Worm (Caenorhabditis elegans) whole organism, midembryonic: Measurements from ENCODE around the gene nhr-264.
"Not testable (repeated sequence)": the region's sequence is repeated elsewhere in the genome, so short reads cannot be mapped to it uniquely, and the experiment has no call there.

Source experiments
- T22C8.4 ChIP-seq: fragments of 200-800 bp; sonication (Bioruptor generic); IDR thresholded peaks from 2 replicates; pipeline ENCODE4 v1.3.6; 2022; ENCODE audit warnings: missing genetic modification characterization, missing compliant biosample characterization
- cog-1 ChIP-seq: sonication (generic microtip); optimal IDR thresholded peaks from 2 replicates; lab custom pipeline; 2016; ENCODE audit warnings: missing genetic modification characterization, missing compliant biosample characterization
- flt-1 ChIP-seq: fragments of 200-800 bp; sonication (Bioruptor generic); IDR thresholded peaks from 2 replicates; pipeline ENCODE4 v1.3.6; 2022; ENCODE audit warnings: missing genetic modification characterization, missing compliant biosample characterization
- klf-2 ChIP-seq: fragments of 200-800 bp; sonication (Bioruptor generic); conservative IDR thresholded peaks from 2 replicates; pipeline ENCODE4 v1.3.6; 2022; ENCODE audit warnings: missing genetic modification reagents, missing genetic modification characterization, missing compliant biosample characterization
- med-1 ChIP-seq: sonication (generic microtip); optimal IDR thresholded peaks from 2 replicates; lab custom pipeline; 2017; ENCODE audit warnings: missing genetic modification characterization, mild to moderate bottlenecking, missing compliant biosample characterization, antibody characterized with exemption, missing genetic modification reagents; ENCODE audit not compliant: insufficient read depth
- ref-1 ChIP-seq: fragments of 200-800 bp; sonication (Bioruptor generic); conservative IDR thresholded peaks from 2 replicates; pipeline ENCODE4 v1.3.6; 2022; ENCODE audit warnings: missing genetic modification reagents, missing genetic modification characterization, missing compliant biosample characterization
- tab-1 ChIP-seq: fragments of 200-800 bp; sonication (Bioruptor generic); IDR thresholded peaks from 2 replicates; pipeline ENCODE4 v1.3.6; 2022; ENCODE audit warnings: missing genetic modification characterization, missing compliant biosample characterization
- ztf-23 ChIP-seq: fragments of 200-800 bp; sonication (Bioruptor generic); IDR thresholded peaks from 2 replicates; pipeline ENCODE4 v1.3.6; 2022; ENCODE audit warnings: missing genetic modification reagents, missing genetic modification characterization, missing compliant biosample characterization
- ztf-29 ChIP-seq: fragments of 200-800 bp; sonication (Bioruptor generic); IDR thresholded peaks from 2 replicates; pipeline ENCODE4 v1.3.6; 2022; ENCODE audit warnings: missing genetic modification reagents, missing genetic modification characterization, missing compliant biosample characterization

The nhr-264 gene

DNA sequence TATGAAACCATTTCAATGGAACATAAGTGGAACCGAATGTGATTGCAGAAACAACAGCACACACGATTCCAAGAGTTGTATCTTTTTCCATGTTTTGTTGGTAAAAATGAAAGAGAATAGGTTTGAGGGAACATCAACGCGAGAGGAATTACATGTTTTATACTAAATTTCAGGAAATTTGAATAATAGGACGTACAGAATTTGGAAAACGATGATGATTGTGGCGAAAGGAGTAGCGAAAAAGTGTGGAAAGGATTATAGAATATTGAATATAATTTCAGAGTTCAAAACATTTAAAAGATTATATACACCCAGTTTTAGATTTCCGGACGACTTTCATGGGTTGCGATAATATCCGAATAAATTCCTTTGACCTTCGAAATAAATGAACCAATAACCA is 15.2 kb upstream of the nhr-264 start, which contains the start of gene F49C12.6:
Gene F49C12.6 (minus strand): TSS at position 101 of the 400 bp plus-strand sequence.
- no peak for TF ChIP-seq klf-2 (GFP tag; lab: Robert Waterston, UW)
- TF ChIP-seq T22C8.4 (GFP tag; lab: Robert Waterston, UW), result no peak
- TF ChIP-seq ref-1 (GFP tag; lab: Robert Waterston, UW), result no peak
- no peak for TF ChIP-seq flt-1 (GFP tag; lab: Robert Waterston, UW)
- no peak for TF ChIP-seq med-1 (GFP tag; lab: Kevin White, UChicago)
- no peak for TF ChIP-seq ztf-23
- no peak for TF ChIP-seq tab-1
- no peak for TF ChIP-seq ztf-29 (GFP tag; lab: Robert Waterston, UW)
- no peak for TF ChIP-seq cog-1

DNA sequence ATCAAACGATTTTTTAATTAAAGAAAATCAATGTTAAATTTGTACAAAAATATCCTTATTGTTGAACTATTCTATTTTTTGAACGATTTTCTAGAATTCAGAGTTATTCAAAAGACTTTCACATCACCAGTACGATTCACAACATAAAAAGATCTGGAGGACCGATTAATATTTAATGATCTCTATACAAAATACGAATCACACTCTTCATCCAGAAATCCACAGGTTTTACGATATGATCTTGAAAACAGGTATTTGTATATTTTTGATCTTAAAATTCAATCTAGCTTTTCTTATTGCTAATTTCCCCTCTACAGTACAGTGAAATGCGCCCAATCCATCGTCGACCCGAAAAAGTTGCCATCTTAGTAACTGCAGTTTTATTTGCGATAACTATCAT is 10.9 kb upstream of the nhr-264 start, which contains the start of gene F49C12.5:
Gene F49C12.5 (plus strand): TSS at position 301 of the 400 bp plus-strand sequence.
- TF ChIP-seq ztf-29 (GFP tag; lab: Robert Waterston, UW) (no peak), flt-1 (GFP tag; lab: Robert Waterston, UW) (no peak), T22C8.4 (GFP tag; lab: Robert Waterston, UW) (no peak), ref-1 (GFP tag; lab: Robert Waterston, UW) (no peak), tab-1 (no peak), ztf-23 (no peak), med-1 (GFP tag; lab: Kevin White, UChicago) (no peak), klf-2 (GFP tag; lab: Robert Waterston, UW) (no peak), cog-1 (no peak)

ce11 chrIV:9303994-9304393 is 10.3 kb upstream of the nhr-264 start, which contains the start of gene F49C12.4:
Gene F49C12.4 (minus strand): TSS chrIV:9304094.
- TF ChIP-seq med-1 (GFP tag; lab: Kevin White, UChicago), result no peak
- no peak for TF ChIP-seq ztf-29 (GFP tag; lab: Robert Waterston, UW)
- TF ChIP-seq tab-1, result no peak
- no peak for TF ChIP-seq ref-1 (GFP tag; lab: Robert Waterston, UW)
- TF ChIP-seq ztf-23, result no peak

DNA sequence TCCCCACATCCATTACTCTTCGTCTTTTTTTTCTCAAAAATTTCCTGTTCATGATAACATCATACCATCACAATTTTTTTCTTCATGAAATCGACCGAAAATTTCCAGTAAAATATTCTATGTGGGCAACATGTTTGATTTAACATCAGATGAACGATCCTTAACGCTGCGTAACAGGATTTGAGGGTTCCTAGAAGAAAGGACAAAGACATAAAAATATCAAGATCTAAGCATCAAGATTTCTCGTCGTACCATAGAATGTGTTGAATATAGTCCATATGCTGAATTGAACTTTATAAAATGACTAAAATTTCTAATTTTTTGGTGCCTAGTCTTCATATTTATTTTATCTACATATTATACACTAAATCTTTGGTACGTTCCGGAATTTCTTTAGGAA is 6.4 kb upstream of the nhr-264 start, which contains the start of gene F49C12.3:
Gene F49C12.3 (plus strand): TSS at position 301 of the 400 bp plus-strand sequence.
- TF ChIP-seq tab-1, result no peak
- TF ChIP-seq med-1 (GFP tag; lab: Kevin White, UChicago), result no peak
- no peak for TF ChIP-seq T22C8.4 (GFP tag; lab: Robert Waterston, UW)

- TF ChIP-seq flt-1 (GFP tag; lab: Robert Waterston, UW), result no peak
- TF ChIP-seq klf-2 (GFP tag; lab: Robert Waterston, UW), result no peak
- TF ChIP-seq ztf-23, result no peak
- no peak for TF ChIP-seq tab-1
- no peak for TF ChIP-seq T22C8.4 (GFP tag; lab: Robert Waterston, UW)
- no peak for TF ChIP-seq cog-1
- no peak for TF ChIP-seq ref-1 (GFP tag; lab: Robert Waterston, UW)
- no peak for TF ChIP-seq med-1 (GFP tag; lab: Kevin White, UChicago)
- TF ChIP-seq ztf-29 (GFP tag; lab: Robert Waterston, UW), result no peak
Observed at ce11 chrIV:9299145-9299544, 5.4 kb upstream of the nhr-264 start, which contains the start of gene F49C12.2. Gene F49C12.2 (minus strand): TSS chrIV:9299245.

DNA sequence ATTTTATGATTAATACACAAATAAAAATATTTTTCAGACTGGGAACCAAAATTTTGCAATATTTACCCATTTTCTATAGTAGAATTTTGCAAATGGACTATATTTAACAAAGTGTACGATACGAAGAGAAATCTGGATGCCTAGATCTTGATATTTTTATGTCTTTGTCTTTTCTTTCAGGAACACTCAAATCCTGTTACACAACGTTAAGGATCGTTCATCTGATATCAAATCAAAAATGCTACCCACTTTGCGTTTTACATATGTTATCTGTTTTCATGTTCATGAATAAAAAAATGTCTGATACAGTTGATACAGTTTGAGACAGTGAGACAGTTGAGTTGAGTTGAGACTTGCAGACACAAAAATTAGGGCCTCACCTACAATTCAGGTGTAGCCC is 2.6 kb upstream of the nhr-264 start, which contains the start of gene F49C12.1:
Gene F49C12.1 (minus strand): TSS at position 70 of the 400 bp plus-strand sequence.
- no peak for TF ChIP-seq T22C8.4 (GFP tag; lab: Robert Waterston, UW)
- no peak for TF ChIP-seq klf-2 (GFP tag; lab: Robert Waterston, UW)
- no peak for TF ChIP-seq ztf-23
- no peak for TF ChIP-seq ref-1 (GFP tag; lab: Robert Waterston, UW)
- TF ChIP-seq ztf-29 (GFP tag; lab: Robert Waterston, UW), result no peak
- no peak for TF ChIP-seq tab-1
- no peak for TF ChIP-seq cog-1
- no peak for TF ChIP-seq med-1 (GFP tag; lab: Kevin White, UChicago)
- no peak for TF ChIP-seq flt-1 (GFP tag; lab: Robert Waterston, UW)

ce11 chrIV:9289635-9290034 is 4.1 kb downstream of the nhr-264 start:
- no peak for TF ChIP-seq T22C8.4 (GFP tag; lab: Robert Waterston, UW)

DNA sequence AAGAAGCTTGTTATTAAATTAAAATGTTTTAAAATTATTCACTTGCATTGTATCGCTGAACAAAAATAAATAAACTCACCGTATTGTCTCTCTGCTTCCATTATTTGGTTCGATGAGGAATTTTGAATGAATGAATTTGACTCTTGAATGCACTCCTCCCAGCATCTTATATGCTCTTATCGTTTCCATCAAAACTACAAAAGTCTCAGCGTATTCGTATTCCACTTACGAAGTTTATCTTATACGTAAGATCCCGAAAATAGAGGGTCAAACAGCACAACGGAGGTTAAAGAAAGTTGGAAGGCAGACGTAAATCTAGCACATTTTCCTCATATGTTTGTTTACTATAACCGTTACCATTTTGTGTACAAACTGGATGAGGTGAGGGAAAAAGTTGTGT is 7.4 kb downstream of the nhr-264 start, which contains the start of gene nhr-267:
Gene nhr-267 (minus strand): TSS at position 101 of the 400 bp plus-strand sequence.
- not testable (repeated sequence) for TF ChIP-seq tab-1; ztf-29 (GFP tag; lab: Robert Waterston, UW); flt-1 (GFP tag; lab: Robert Waterston, UW)

- TF ChIP-seq ztf-29 (GFP tag; lab: Robert Waterston, UW) (no peak), ztf-23 (no peak), flt-1 (GFP tag; lab: Robert Waterston, UW) (no peak), cog-1 (no peak), klf-2 (GFP tag; lab: Robert Waterston, UW) (no peak), tab-1 (no peak)
Observed at ce11 chrIV:9274008-9274529, 19.7 kb downstream of the nhr-264 start, which contains the start of gene nmy-3. Gene nmy-3 (plus strand): TSS chrIV:9274479.

ce11 chrIV:9269796-9270195 is 23.9 kb downstream of the nhr-264 start, which contains the start of gene flh-3:
Gene flh-3 (plus strand): TSS chrIV:9270096.
- TF ChIP-seq flt-1 (GFP tag; lab: Robert Waterston, UW) (no peak), ztf-23 (no peak), ref-1 (GFP tag; lab: Robert Waterston, UW) (no peak)
